Worm (Caenorhabditis elegans) whole organism, L4 larva: ENCODE results near the gene pro-2.
A peak's percentile ranks its signal among the peaks of the same experiment; 100 is the strongest.

Experiments
- D1046.2 ChIP-seq: fragments of 200-800 bp; sonication (Bioruptor generic); IDR thresholded peaks from 2 replicates; pipeline ENCODE4 v1.3.6; 2022; ENCODE audit warnings: missing genetic modification characterization, missing compliant biosample characterization
- F37D6.2 ChIP-seq: sonication (generic microtip); optimal IDR thresholded peaks from 2 replicates; lab custom pipeline; 2016; ENCODE audit warnings: mild to moderate bottlenecking, missing genetic modification characterization, missing compliant biosample characterization
- R02D3.7 ChIP-seq: fragments of 150-350 bp; sonication (generic microtip); optimal IDR thresholded peaks from 3 replicates; lab custom pipeline; 2014; ENCODE audit warnings: missing biosample characterization, missing genetic modification characterization
- Y48G9A.11 ChIP-seq: fragments of 200-800 bp; sonication (Bioruptor generic); IDR thresholded peaks from 2 replicates; pipeline ENCODE4 v1.3.6; 2022; ENCODE audit warnings: missing genetic modification reagents, missing genetic modification characterization, missing compliant biosample characterization
- Y75B8A.6 ChIP-seq: fragments of 200-800 bp; sonication (Bioruptor generic); IDR thresholded peaks from 2 replicates; pipeline ENCODE4 v1.3.6; 2022; ENCODE audit warnings: missing genetic modification reagents, missing genetic modification characterization, missing compliant biosample characterization
- ZK337.2 ChIP-seq: fragments of 200-800 bp; sonication (Bioruptor generic); IDR thresholded peaks from 2 replicates; pipeline ENCODE4 v1.3.6; 2022; ENCODE audit warnings: missing genetic modification reagents, missing genetic modification characterization, missing compliant biosample characterization
- aha-1 ChIP-seq: fragments of 150-350 bp; peaks from one replicate; lab custom pipeline; 2014; ENCODE audit warnings: missing biosample characterization, missing genetic modification characterization
- attf-4 ChIP-seq: sonication (generic microtip); optimal IDR thresholded peaks from 3 replicates; lab custom pipeline; 2017; ENCODE audit warnings: missing biosample characterization, missing genetic modification characterization
- ces-1 ChIP-seq: fragments of 150-350 bp; sonication (generic microtip); optimal IDR thresholded peaks from 4 replicates; lab custom pipeline; 2014; ENCODE audit warnings: missing biosample characterization, missing genetic modification reagents, missing genetic modification characterization
- ctbp-1 ChIP-seq: fragments of 200-800 bp; sonication (Bioruptor generic); IDR thresholded peaks from 2 replicates; pipeline ENCODE4 v1.3.6; 2022; ENCODE audit warnings: missing genetic modification reagents, missing genetic modification characterization, missing compliant biosample characterization
- daf-16 ChIP-seq, 3 experiments: sonication (generic microtip); optimal IDR thresholded peaks; 2 replicates each; lab custom pipeline; 2016 to 2017; ENCODE audit warnings: missing genetic modification characterization in 3 of 3, missing genetic modification reagents in 3 of 3, mild to moderate bottlenecking in 2 of 3, missing compliant biosample characterization in 2 of 3, missing biosample characterization in 1 of 3, moderate library complexity in 1 of 3
- daf-19 ChIP-seq: fragments of 200-800 bp; sonication (Bioruptor generic); conservative IDR thresholded peaks from 2 replicates; pipeline ENCODE4 v1.3.6; 2022; ENCODE audit warnings: missing genetic modification characterization, missing compliant biosample characterization
- dpl-1 ChIP-seq: fragments of 150-350 bp; optimal IDR thresholded peaks from 2 replicates; lab custom pipeline; 2014; ENCODE audit warnings: missing biosample characterization, missing genetic modification reagents, missing genetic modification characterization
- dve-1 ChIP-seq: sonication (generic microtip); optimal IDR thresholded peaks from 2 replicates; lab custom pipeline; 2017; ENCODE audit warnings: antibody characterized with exemption, mild to moderate bottlenecking, missing genetic modification characterization, missing compliant biosample characterization; ENCODE audit not compliant: insufficient read depth
- egl-27 ChIP-seq: sonication (generic microtip); optimal IDR thresholded peaks from 3 replicates; lab custom pipeline; 2017; ENCODE audit warnings: missing biosample characterization, missing genetic modification reagents, missing genetic modification characterization
- egl-43 ChIP-seq: fragments of 200-800 bp; sonication (Bioruptor generic); IDR thresholded peaks from 2 replicates; pipeline ENCODE4 v1.3.6; 2022; ENCODE audit warnings: missing genetic modification reagents, missing genetic modification characterization, missing compliant biosample characterization
- hif-1 ChIP-seq, 2 experiments: sonication (generic microtip); optimal IDR thresholded peaks; 2 replicates each; lab custom pipeline; 2016 to 2017; ENCODE audit warnings: missing compliant biosample characterization in 2 of 2, missing genetic modification characterization in 2 of 2, missing genetic modification reagents in 2 of 2, missing genotype in 2 of 2, mild to moderate bottlenecking in 1 of 2
- hmg-1.1 ChIP-seq: fragments of 200-800 bp; sonication (Bioruptor generic); IDR thresholded peaks from 2 replicates; pipeline ENCODE4 v1.3.6; 2022; ENCODE audit warnings: missing genetic modification reagents, missing genetic modification characterization, missing compliant biosample characterization
- jun-1 ChIP-seq: fragments of 150-350 bp; optimal IDR thresholded peaks from 2 replicates; lab custom pipeline; 2014; ENCODE audit warnings: missing biosample characterization, missing genetic modification reagents, missing genetic modification characterization
- lim-7 ChIP-seq: fragments of 200-800 bp; sonication (Bioruptor generic); IDR thresholded peaks from 2 replicates; pipeline ENCODE4 v1.3.6; 2022; ENCODE audit warnings: missing genetic modification characterization, missing compliant biosample characterization
- lin-13 ChIP-seq: fragments of 150-350 bp; optimal IDR thresholded peaks from 2 replicates; lab custom pipeline; 2014; ENCODE audit warnings: missing biosample characterization, missing genetic modification reagents, missing genetic modification characterization
- lin-29 ChIP-seq: fragments of 200-800 bp; sonication (Bioruptor generic); IDR thresholded peaks from 2 replicates; pipeline ENCODE4 v1.3.6; 2022; ENCODE audit warnings: missing genetic modification reagents, missing genetic modification characterization, missing compliant biosample characterization
- madf-5 ChIP-seq, 2 experiments: fragments of 200-800 bp; sonication (Bioruptor generic); IDR thresholded peaks; 2 replicates each; pipeline ENCODE4 v1.3.6; 2022; ENCODE audit warnings: missing compliant biosample characterization in 2 of 2, missing genetic modification characterization in 2 of 2
- madf-9 ChIP-seq: fragments of 200-800 bp; sonication (Bioruptor generic); conservative IDR thresholded peaks from 2 replicates; pipeline ENCODE4 v1.3.6; 2022; ENCODE audit warnings: missing genetic modification reagents, missing genetic modification characterization, missing compliant biosample characterization
- mdl-1 ChIP-seq, 2 experiments: fragments of 150-350 bp in 1 of 2; sonication (generic microtip) in 1 of 2; optimal IDR thresholded peaks; 2 replicates each; lab custom pipeline; 2014 to 2017; ENCODE audit warnings: missing biosample characterization in 2 of 2, missing genetic modification characterization in 2 of 2
- mep-1 ChIP-seq: fragments of 150-350 bp; sonication (generic microtip); optimal IDR thresholded peaks from 3 replicates; lab custom pipeline; 2014; ENCODE audit warnings: missing biosample characterization, missing genetic modification characterization
- nhr-10 ChIP-seq: fragments of 150-350 bp; optimal IDR thresholded peaks from 2 replicates; lab custom pipeline; 2014; ENCODE audit warnings: missing biosample characterization, missing genetic modification characterization
- nhr-237 ChIP-seq: sonication (generic microtip); optimal IDR thresholded peaks from 2 replicates; lab custom pipeline; 2017; ENCODE audit warnings: missing biosample characterization, missing genetic modification characterization
- nhr-41 ChIP-seq: fragments of 200-800 bp; sonication (Bioruptor generic); IDR thresholded peaks from 2 replicates; pipeline ENCODE4 v1.3.6; 2022; ENCODE audit warnings: missing genetic modification reagents, missing genetic modification characterization, missing compliant biosample characterization
- nhr-42 ChIP-seq: fragments of 200-800 bp; sonication (Bioruptor generic); IDR thresholded peaks from 2 replicates; pipeline ENCODE4 v1.3.6; 2022; ENCODE audit warnings: missing genetic modification characterization, missing compliant biosample characterization
- nhr-48 ChIP-seq: sonication (generic microtip); optimal IDR thresholded peaks from 2 replicates; lab custom pipeline; 2016; ENCODE audit warnings: mild to moderate bottlenecking, missing genetic modification characterization, missing compliant biosample characterization
- nhr-6 ChIP-seq: fragments of 150-350 bp; optimal IDR thresholded peaks from 2 replicates; lab custom pipeline; 2014; ENCODE audit warnings: missing biosample characterization, missing genetic modification characterization
- pqm-1 ChIP-seq: sonication (generic microtip); optimal IDR thresholded peaks from 2 replicates; lab custom pipeline; 2017; ENCODE audit warnings: missing biosample characterization, missing genetic modification characterization
- rbr-2 ChIP-seq: sonication (generic microtip); optimal IDR thresholded peaks from 2 replicates; lab custom pipeline; 2016; ENCODE audit warnings: missing genotype, missing genetic modification characterization, missing compliant biosample characterization
- saeg-2 ChIP-seq: fragments of 200-800 bp; sonication (Bioruptor generic); IDR thresholded peaks from 2 replicates; pipeline ENCODE4 v1.3.6; 2022; ENCODE audit warnings: missing genetic modification reagents, missing genetic modification characterization, missing compliant biosample characterization
- snpc-4 ChIP-seq: fragments of 150-350 bp; optimal IDR thresholded peaks from 2 replicates; lab custom pipeline; 2014; ENCODE audit warnings: missing biosample characterization, missing genetic modification characterization
- tag-97 ChIP-seq: fragments of 200-800 bp; sonication (Bioruptor generic); IDR thresholded peaks from 2 replicates; pipeline ENCODE4 v1.3.6; 2022; ENCODE audit warnings: missing genetic modification characterization, missing compliant biosample characterization
- unc-130 ChIP-seq: sonication (generic microtip); optimal IDR thresholded peaks from 2 replicates; lab custom pipeline; 2016; ENCODE audit warnings: missing genetic modification reagents, missing genetic modification characterization, missing compliant biosample characterization
- unc-39 ChIP-seq: sonication (generic microtip); optimal IDR thresholded peaks from 2 replicates; lab custom pipeline; 2017; ENCODE audit warnings: missing biosample characterization, missing genetic modification characterization
- unc-62 ChIP-seq, 3 experiments: fragments of 150-350 bp in 1 of 3; sonication (generic microtip); optimal IDR thresholded peaks in 2 of 3; peaks in 1 of 3; 1 replicate in 1 of 3; 2 replicates in 2 of 3; lab custom pipeline; 2014 to 2017; ENCODE audit warnings: missing biosample characterization in 3 of 3, missing genetic modification characterization in 3 of 3, missing genetic modification reagents in 3 of 3, missing genotype in 1 of 3
- zag-1 ChIP-seq: fragments of 150-350 bp; optimal IDR thresholded peaks from 2 replicates; lab custom pipeline; 2014; ENCODE audit warnings: missing biosample characterization, missing genetic modification characterization
- zfp-2 ChIP-seq: sonication (generic microtip); optimal IDR thresholded peaks from 2 replicates; lab custom pipeline; 2016; ENCODE audit warnings: mild to moderate bottlenecking, missing genetic modification characterization, missing compliant biosample characterization
- zip-11 ChIP-seq: fragments of 200-800 bp; sonication (Bioruptor generic); IDR thresholded peaks from 2 replicates; pipeline ENCODE4 v1.3.6; 2022; ENCODE audit warnings: missing genetic modification characterization, missing compliant biosample characterization
- zip-2 ChIP-seq: fragments of 150-350 bp; optimal IDR thresholded peaks from 2 replicates; lab custom pipeline; 2014; ENCODE audit warnings: missing biosample characterization, missing genetic modification characterization

pro-2 gene

DNA sequence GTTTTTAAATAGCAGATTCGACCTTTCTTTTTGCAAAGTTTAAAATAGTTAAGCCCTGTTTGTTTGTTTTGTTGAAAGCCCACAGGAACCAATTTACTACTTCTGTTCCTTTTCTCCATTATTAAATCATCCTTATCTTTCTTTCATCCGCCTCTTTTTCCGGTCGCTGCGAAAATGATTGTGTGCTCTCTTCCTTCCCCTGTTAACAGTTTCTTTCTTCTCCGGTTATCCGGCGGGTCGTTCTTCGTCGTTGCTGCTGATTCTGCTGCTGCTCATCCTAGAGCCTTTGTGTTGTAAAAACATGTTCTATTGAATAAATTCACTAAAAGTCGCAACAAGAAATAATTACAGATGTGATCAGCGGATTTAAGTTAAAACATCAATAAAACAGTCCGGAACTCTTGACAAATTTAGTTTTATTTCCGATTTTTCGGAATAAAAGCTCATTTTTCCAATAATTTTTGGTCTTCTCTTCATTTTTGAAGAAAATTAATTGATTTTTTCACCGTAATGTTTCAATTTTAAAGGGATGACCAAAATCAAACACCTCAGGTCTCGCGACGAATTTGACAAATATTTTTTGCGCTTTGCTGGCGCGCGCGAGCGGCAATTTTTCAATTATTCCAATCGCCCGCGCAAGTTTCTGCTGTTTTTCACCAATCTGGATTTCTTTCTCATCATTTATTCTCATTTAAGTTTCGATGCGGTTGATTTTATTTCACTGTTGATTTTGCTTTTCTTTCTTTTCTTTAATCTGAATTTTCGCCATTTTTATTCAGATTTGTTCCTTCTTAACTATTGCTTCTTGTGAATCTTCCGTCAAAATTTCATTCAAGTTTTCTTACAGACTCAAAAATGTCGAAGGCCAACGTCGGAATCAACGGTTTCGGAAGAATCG is 48.6 kb upstream of the pro-2 start, which contains the start of gene gpd-1 (continued):
- TF ChIP-seq ctbp-1 (GFP tag; lab: Robert Waterston, UW) (no peak), mep-1 (tag; lab: Kevin White, UChicago) (no peak), lin-13 (GFP tag; lab: Kevin White, UChicago) (no peak), nhr-41 (no peak), rbr-2 (tag; lab: Kevin White, UChicago) (no peak), D1046.2 (GFP tag; lab: Robert Waterston, UW) (0 out of 2 replicates have a peak, but pooled peaks have one; percentile 59)

DNA sequence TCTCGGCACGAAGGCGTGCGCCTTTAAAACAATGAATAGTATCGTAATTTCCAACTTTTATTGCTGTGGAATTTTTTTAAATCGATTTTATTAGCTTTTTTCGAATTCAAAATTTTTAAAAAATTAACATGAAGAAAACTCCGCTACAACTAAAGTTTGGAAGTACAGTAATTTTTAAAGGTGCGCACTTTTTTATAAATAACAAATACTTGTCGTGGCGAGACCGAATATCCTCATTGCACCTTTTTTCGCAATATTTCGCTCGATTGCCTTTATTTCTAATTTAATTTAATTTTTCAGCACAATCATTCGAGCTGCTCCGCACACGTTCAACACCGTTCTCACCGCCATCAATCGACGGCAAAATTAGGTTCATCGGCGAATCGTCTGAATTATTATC is 45.9 kb upstream of the pro-2 start, which contains the start of the genes T09F3.2 and T09F3.7:
T09F3.2 (plus strand) TSS at position 301 of the 400 bp plus-strand sequence.
T09F3.7 (plus strand) TSS at position 315 of the 400 bp plus-strand sequence.
- no peak for TF ChIP-seq attf-4 (tag; lab: Kevin White, UChicago)
- no peak for TF ChIP-seq daf-16 (GFP tag; optimal IDR thresholded peaks at IDR 0.05; lab: Kevin White, UChicago)
- peak; percentile 1 for TF ChIP-seq daf-16 (tag; optimal IDR thresholded peaks at IDR 0.05; lab: Kevin White, UChicago)
- no peak for TF ChIP-seq F37D6.2 (tag; lab: Kevin White, UChicago)
- no peak for TF ChIP-seq unc-39 (tag; lab: Kevin White, UChicago)
- no peak for TF ChIP-seq nhr-237
- TF ChIP-seq madf-9 (GFP tag; lab: Robert Waterston, UW): no peak
- no peak for TF ChIP-seq nhr-42 (GFP tag; lab: Robert Waterston, UW)
- TF ChIP-seq snpc-4 (tag; lab: Kevin White, UChicago): no peak
- TF ChIP-seq aha-1: peak; percentile 5
- TF ChIP-seq ces-1 (GFP tag; lab: Kevin White, UChicago): no peak

DNA sequence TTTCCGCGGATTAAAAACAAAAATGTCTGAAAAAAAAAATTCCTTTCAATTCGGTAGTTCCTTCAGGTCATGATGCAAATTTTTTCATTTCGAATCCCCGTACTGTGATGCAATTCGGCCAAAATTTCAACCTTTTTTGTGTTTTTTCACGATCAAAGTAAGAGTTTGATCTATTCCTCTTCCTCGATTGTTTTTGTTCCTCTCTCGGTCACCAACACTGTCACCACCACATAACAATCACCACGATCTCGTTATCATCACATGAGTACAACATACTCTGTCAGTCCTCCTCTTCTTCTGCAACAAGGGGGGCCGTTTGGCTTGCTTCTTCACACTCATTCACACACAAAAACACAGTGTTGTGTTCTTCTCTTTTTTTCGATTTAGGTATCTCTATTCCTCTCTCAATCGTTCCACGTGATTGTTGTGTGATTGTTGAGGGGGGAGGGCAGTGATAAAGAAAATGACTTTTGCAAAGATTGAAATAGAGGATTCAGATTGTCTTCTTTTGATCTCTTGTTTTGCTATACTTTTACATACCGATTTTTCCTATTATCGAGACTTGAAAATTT is 45.4 kb upstream of the pro-2 start:
- TF ChIP-seq dpl-1: peak; percentile 20
- TF ChIP-seq dve-1: peak; percentile 77
- TF ChIP-seq hmg-1.1 (GFP tag; lab: Robert Waterston, UW): no peak
- TF ChIP-seq saeg-2 (GFP tag; lab: Robert Waterston, UW): no peak
- no peak for TF ChIP-seq zip-11 (GFP tag; lab: Robert Waterston, UW)
- peak in 1 of 2 experiments; percentile 97 for TF ChIP-seq unc-62 (GFP tag; optimal IDR thresholded peaks at IDR 0.05 in 1 of 2; lab: Kevin White, UChicago)
- no peak for TF ChIP-seq unc-62 (tag; optimal IDR thresholded peaks at IDR 0.05; lab: Kevin White, UChicago)
- TF ChIP-seq zag-1 (tag; lab: Kevin White, UChicago): no peak
- TF ChIP-seq lim-7 (GFP tag; lab: Robert Waterston, UW): no peak
- TF ChIP-seq nhr-48: peak; percentile 56
- peak in 1 of 2 experiments; percentile 6 for TF ChIP-seq hif-1 (tag; optimal IDR thresholded peaks at IDR 0.05; lab: Kevin White, UChicago)
- no peak for TF ChIP-seq lin-29
- no peak for TF ChIP-seq madf-5 (GFP tag; IDR thresholded peaks at IDR 0.05; lab: Robert Waterston, UW)
- TF ChIP-seq snpc-4 (tag; lab: Kevin White, UChicago): no peak
- no peak for TF ChIP-seq ZK337.2 (GFP tag; lab: Robert Waterston, UW)
- TF ChIP-seq nhr-6: peak; percentile 80
- no peak for TF ChIP-seq nhr-42 (GFP tag; lab: Robert Waterston, UW)
- no peak for TF ChIP-seq jun-1 (tag; lab: Kevin White, UChicago)
- TF ChIP-seq Y75B8A.6 (GFP tag; lab: Robert Waterston, UW): no peak
- no peak for TF ChIP-seq nhr-10 (tag; lab: Kevin White, UChicago)
- TF ChIP-seq R02D3.7 (tag; lab: Kevin White, UChicago): no peak
- TF ChIP-seq unc-130 (GFP tag; lab: Kevin White, UChicago): no peak
- TF ChIP-seq tag-97: no peak
- no peak for TF ChIP-seq zfp-2
- no peak for TF ChIP-seq Y48G9A.11 (GFP tag; lab: Robert Waterston, UW)
- peak; percentile 20 to 88 for TF ChIP-seq mdl-1 (tag; optimal IDR thresholded peaks at IDR 0.05; lab: Kevin White, UChicago)
- TF ChIP-seq egl-27: no peak
- TF ChIP-seq zip-2 (tag; lab: Kevin White, UChicago): no peak
- no peak for TF ChIP-seq egl-43
- TF ChIP-seq madf-9 (GFP tag; lab: Robert Waterston, UW): 0 out of 2 replicates have a peak, but pooled peaks have one; percentile 16
- peak; percentile 96 for TF ChIP-seq aha-1
- TF ChIP-seq daf-19 (GFP tag; lab: Robert Waterston, UW): no peak
- TF ChIP-seq pqm-1 (tag; lab: Kevin White, UChicago): peak; percentile 34
- peak in 1 of 2 experiments; percentile 52 for TF ChIP-seq daf-16 (GFP tag; optimal IDR thresholded peaks at IDR 0.05; lab: Kevin White, UChicago)
- TF ChIP-seq daf-16 (tag; optimal IDR thresholded peaks at IDR 0.05; lab: Kevin White, UChicago): peak; percentile 80
